Worm (Caenorhabditis elegans) whole organism, young adult: ENCODE results near the gene srw-39.

Experiments
- B0261.1 ChIP-seq: sonication (generic microtip); optimal IDR thresholded peaks from 2 replicates; lab custom pipeline; 2016; ENCODE audit warnings: mild to moderate bottlenecking, missing genetic modification characterization, moderate library complexity, missing compliant biosample characterization
- C06A6.2 ChIP-seq: fragments of 200-800 bp; sonication (Bioruptor generic); conservative IDR thresholded peaks from 2 replicates; pipeline ENCODE4 v1.3.6; 2022; ENCODE audit warnings: missing genetic modification characterization, missing compliant biosample characterization
- C17E4.6 ChIP-seq: fragments of 200-800 bp; sonication (Bioruptor generic); IDR thresholded peaks from 2 replicates; pipeline ENCODE4 v1.3.6; 2022; ENCODE audit warnings: missing genetic modification reagents, missing genetic modification characterization, missing compliant biosample characterization
- D2030.7 ChIP-seq: fragments of 200-800 bp; sonication (Bioruptor generic); IDR thresholded peaks from 2 replicates; pipeline ENCODE4 v1.3.6; 2022; ENCODE audit warnings: missing genetic modification reagents, missing genetic modification characterization, missing compliant biosample characterization
- F10E7.11 ChIP-seq: sonication (generic microtip); optimal IDR thresholded peaks from 2 replicates; lab custom pipeline; 2017; ENCODE audit warnings: mild to moderate bottlenecking, missing genetic modification characterization, moderate library complexity, missing compliant biosample characterization
- F23B12.7 ChIP-seq: sonication (generic microtip); optimal IDR thresholded peaks from 2 replicates; lab custom pipeline; 2017; ENCODE audit warnings: missing genetic modification characterization, mild to moderate bottlenecking, missing compliant biosample characterization, antibody characterized with exemption, moderate library complexity; ENCODE audit not compliant: insufficient read depth
- F37B4.10 ChIP-seq: fragments of 200-800 bp; sonication (Bioruptor generic); IDR thresholded peaks from 2 replicates; pipeline ENCODE4 v1.3.6; 2022; ENCODE audit warnings: missing genetic modification characterization, missing compliant biosample characterization
- F39B2.1 ChIP-seq: fragments of 200-800 bp; sonication (Bioruptor generic); IDR thresholded peaks from 2 replicates; pipeline ENCODE4 v1.3.6; 2022; ENCODE audit warnings: missing genetic modification reagents, missing genetic modification characterization, missing compliant biosample characterization
- Y53F4B.3 ChIP-seq: fragments of 200-800 bp; sonication (Bioruptor generic); IDR thresholded peaks from 2 replicates; pipeline ENCODE4 v1.3.6; 2022; ENCODE audit warnings: missing genetic modification reagents, missing genetic modification characterization, missing compliant biosample characterization
- Y56A3A.18 ChIP-seq: fragments of 200-800 bp; sonication (Bioruptor generic); IDR thresholded peaks from 2 replicates; pipeline ENCODE4 v1.3.6; 2022; ENCODE audit warnings: missing genetic modification reagents, missing genetic modification characterization, missing compliant biosample characterization
- Y95B8A.8 ChIP-seq: fragments of 200-800 bp; sonication (Bioruptor generic); IDR thresholded peaks from 2 replicates; pipeline ENCODE4 v1.3.6; 2022; ENCODE audit warnings: missing genetic modification reagents, missing genetic modification characterization, missing compliant biosample characterization
- ama-1 ChIP-seq, 3 experiments: fragments of 150-350 bp in 1 of 3; sonication (generic microtip) in 2 of 3; optimal IDR thresholded peaks; 2 replicates each; lab custom pipeline; 2014 to 2018; ENCODE audit warnings: missing biosample characterization in 2 of 3, missing genetic modification characterization in 2 of 3, missing genetic modification reagents in 2 of 3
- aptf-2 ChIP-seq: fragments of 200-800 bp; sonication (Bioruptor generic); conservative IDR thresholded peaks from 2 replicates; pipeline ENCODE4 v1.3.6; 2022; ENCODE audit warnings: missing genetic modification reagents, missing genetic modification characterization, missing compliant biosample characterization
- aptf-3 ChIP-seq: fragments of 200-800 bp; sonication (Bioruptor generic); IDR thresholded peaks from 2 replicates; pipeline ENCODE4 v1.3.6; 2022; ENCODE audit warnings: missing genetic modification characterization, missing compliant biosample characterization
- attf-6 ChIP-seq: fragments of 200-800 bp; sonication (Bioruptor generic); IDR thresholded peaks from 2 replicates; pipeline ENCODE4 v1.3.6; 2022; ENCODE audit warnings: missing genetic modification reagents, missing genetic modification characterization, missing compliant biosample characterization
- bed-2 ChIP-seq: fragments of 200-800 bp; sonication (Bioruptor generic); IDR thresholded peaks from 2 replicates; pipeline ENCODE4 v1.3.6; 2022; ENCODE audit warnings: missing genetic modification reagents, missing genetic modification characterization, missing compliant biosample characterization
- ccch-3 ChIP-seq: fragments of 200-800 bp; sonication (Bioruptor generic); optimal IDR thresholded peaks from 2 replicates; lab custom pipeline; 2018; ENCODE audit warnings: mild to moderate bottlenecking, missing genetic modification characterization, missing compliant biosample characterization
- cebp-2 ChIP-seq: fragments of 200-800 bp; sonication (Bioruptor generic); IDR thresholded peaks from 2 replicates; pipeline ENCODE4 v1.3.6; 2022; ENCODE audit warnings: missing genetic modification characterization, missing compliant biosample characterization
- ceh-40 ChIP-seq: fragments of 200-800 bp; sonication (Bioruptor generic); IDR thresholded peaks from 2 replicates; pipeline ENCODE4 v1.3.6; 2022; ENCODE audit warnings: missing genetic modification characterization, missing compliant biosample characterization
- ceh-91 ChIP-seq: fragments of 200-800 bp; sonication (Bioruptor generic); IDR thresholded peaks from 2 replicates; pipeline ENCODE4 v1.3.6; 2022; ENCODE audit warnings: missing genetic modification reagents, missing genetic modification characterization, missing compliant biosample characterization
- efl-1 ChIP-seq: fragments of 150-350 bp; optimal IDR thresholded peaks from 2 replicates; lab custom pipeline; 2014; ENCODE audit warnings: missing biosample characterization, missing genetic modification reagents, missing genetic modification characterization
- ets-4 ChIP-seq: fragments of 200-800 bp; sonication (Bioruptor generic); optimal IDR thresholded peaks from 2 replicates; lab custom pipeline; 2018; ENCODE audit warnings: mild to moderate bottlenecking, missing genetic modification characterization, missing compliant biosample characterization
- fkh-3 ChIP-seq: sonication (generic microtip); optimal IDR thresholded peaks from 2 replicates; lab custom pipeline; 2016; ENCODE audit warnings: mild to moderate bottlenecking, missing genetic modification characterization, missing compliant biosample characterization
- him-1 ChIP-seq: sonication (generic microtip); optimal IDR thresholded peaks from 2 replicates; lab custom pipeline; 2016; ENCODE audit warnings: missing genotype, missing genetic modification reagents, missing genetic modification characterization, missing compliant biosample characterization
- hsf-1 ChIP-seq: fragments of 200-800 bp; sonication (Bioruptor generic); IDR thresholded peaks from 2 replicates; pipeline ENCODE4 v1.3.6; 2022; ENCODE audit warnings: missing genetic modification reagents, missing genetic modification characterization, missing compliant biosample characterization
- lag-1 ChIP-seq: fragments of 200-800 bp; sonication (Bioruptor generic); IDR thresholded peaks from 2 replicates; pipeline ENCODE4 v1.3.6; 2022; ENCODE audit warnings: missing genetic modification reagents, missing genetic modification characterization, missing compliant biosample characterization
- let-607 ChIP-seq, 2 experiments: fragments of 200-800 bp in 1 of 2; sonication (Bioruptor generic) in 1 of 2; sonication (generic microtip) in 1 of 2; optimal IDR thresholded peaks; 2 replicates each; lab custom pipeline; 2016 to 2018; ENCODE audit warnings: mild to moderate bottlenecking in 2 of 2, missing compliant biosample characterization in 2 of 2, missing genetic modification characterization in 2 of 2, moderate library complexity in 2 of 2, missing genotype in 1 of 2
- lir-1 ChIP-seq: fragments of 200-800 bp; sonication (Bioruptor generic); conservative IDR thresholded peaks from 2 replicates; pipeline ENCODE4 v1.3.6; 2022; ENCODE audit warnings: missing genetic modification reagents, missing genetic modification characterization, missing compliant biosample characterization
- lsl-1 ChIP-seq: fragments of 200-800 bp; sonication (Bioruptor generic); optimal IDR thresholded peaks from 2 replicates; lab custom pipeline; 2018; ENCODE audit warnings: mild to moderate bottlenecking, missing genetic modification characterization, moderate library complexity, missing compliant biosample characterization
- mes-4 ChIP-seq: sonication (generic microtip); optimal IDR thresholded peaks from 2 replicates; lab custom pipeline; 2016; ENCODE audit warnings: missing genotype, missing genetic modification characterization, missing compliant biosample characterization
- mxl-1 ChIP-seq: sonication (generic microtip); optimal IDR thresholded peaks from 2 replicates; lab custom pipeline; 2016; ENCODE audit warnings: missing genetic modification characterization, missing compliant biosample characterization
- nhr-27 ChIP-seq: fragments of 200-800 bp; sonication (Bioruptor generic); optimal IDR thresholded peaks from 2 replicates; lab custom pipeline; 2018; ENCODE audit warnings: mild to moderate bottlenecking, missing genetic modification characterization, moderate library complexity, missing compliant biosample characterization
- nhr-80 ChIP-seq: sonication (generic microtip); optimal IDR thresholded peaks from 2 replicates; lab custom pipeline; 2016; ENCODE audit warnings: missing genetic modification characterization, missing compliant biosample characterization
- pbrm-1 ChIP-seq: fragments of 200-800 bp; sonication (Bioruptor generic); IDR thresholded peaks from 2 replicates; pipeline ENCODE4 v1.3.6; 2022; ENCODE audit warnings: missing genetic modification reagents, missing genetic modification characterization, missing compliant biosample characterization
- rpc-1 ChIP-seq, 2 experiments: fragments of 150-350 bp in 1 of 2; sonication (generic microtip) in 1 of 2; optimal IDR thresholded peaks; 2 replicates each; lab custom pipeline; 2014 to 2018; ENCODE audit warnings: missing biosample characterization in 1 of 2, missing genetic modification characterization in 1 of 2, missing genetic modification reagents in 1 of 2, missing genotype in 1 of 2
- snpc-1.1 ChIP-seq: sonication (generic microtip); optimal IDR thresholded peaks from 2 replicates; lab custom pipeline; 2017; ENCODE audit warnings: missing genetic modification characterization, mild to moderate bottlenecking, missing compliant biosample characterization, antibody characterized with exemption, moderate library complexity, missing genotype, missing genetic modification reagents; ENCODE audit not compliant: insufficient read depth
- snpc-1.3 ChIP-seq: sonication (generic microtip); optimal IDR thresholded peaks from 2 replicates; lab custom pipeline; 2017; ENCODE audit warnings: missing genetic modification characterization, mild to moderate bottlenecking, missing compliant biosample characterization, antibody characterized with exemption, moderate library complexity, missing genotype, missing genetic modification reagents; ENCODE audit not compliant: insufficient read depth
- snpc-4 ChIP-seq, 5 experiments: fragments of 150-350 bp in 1 of 5; sonication (generic microtip) in 4 of 5; optimal IDR thresholded peaks; 2 replicates each; lab custom pipeline; 2014 to 2018; ENCODE audit warnings: missing genetic modification characterization in 5 of 5, missing biosample characterization in 3 of 5, antibody characterized with exemption in 2 of 5, mild to moderate bottlenecking in 2 of 5, missing compliant biosample characterization in 2 of 5, missing genotype in 2 of 5, moderate library complexity in 2 of 5, missing genetic modification reagents in 1 of 5
- somi-1 ChIP-seq: fragments of 200-800 bp; sonication (Bioruptor generic); optimal IDR thresholded peaks from 2 replicates; lab custom pipeline; 2018; ENCODE audit warnings: mild to moderate bottlenecking, missing genetic modification characterization, missing compliant biosample characterization
- tbx-9 ChIP-seq: sonication (generic microtip); optimal IDR thresholded peaks from 2 replicates; lab custom pipeline; 2016; ENCODE audit warnings: borderline replicate concordance, missing genetic modification characterization, inconsistent platforms, missing compliant biosample characterization
- unc-130 ChIP-seq: sonication (generic microtip); optimal IDR thresholded peaks from 2 replicates; lab custom pipeline; 2016; ENCODE audit warnings: missing genetic modification reagents, missing genetic modification characterization, missing compliant biosample characterization
- unc-62 ChIP-seq: fragments of 150-350 bp; optimal IDR thresholded peaks from 2 replicates; lab custom pipeline; 2014; ENCODE audit warnings: missing biosample characterization, missing genetic modification reagents, missing genetic modification characterization
- ztf-18 ChIP-seq: sonication (generic microtip); optimal IDR thresholded peaks from 2 replicates; lab custom pipeline; 2016; ENCODE audit warnings: missing genotype, mild to moderate bottlenecking, missing genetic modification characterization, missing compliant biosample characterization
- ztf-26 ChIP-seq: sonication (generic microtip); optimal IDR thresholded peaks from 2 replicates; lab custom pipeline; 2017; ENCODE audit warnings: missing genetic modification characterization, missing compliant biosample characterization
- ztf-28 ChIP-seq: fragments of 200-800 bp; sonication (Bioruptor generic); IDR thresholded peaks from 2 replicates; pipeline ENCODE4 v1.3.6; 2022; ENCODE audit warnings: missing genetic modification reagents, missing genetic modification characterization, missing compliant biosample characterization
- ztf-3 ChIP-seq: fragments of 200-800 bp; sonication (Bioruptor generic); optimal IDR thresholded peaks from 2 replicates; lab custom pipeline; 2018; ENCODE audit warnings: mild to moderate bottlenecking, missing genetic modification characterization, missing compliant biosample characterization

The srw-39 gene

DNA sequence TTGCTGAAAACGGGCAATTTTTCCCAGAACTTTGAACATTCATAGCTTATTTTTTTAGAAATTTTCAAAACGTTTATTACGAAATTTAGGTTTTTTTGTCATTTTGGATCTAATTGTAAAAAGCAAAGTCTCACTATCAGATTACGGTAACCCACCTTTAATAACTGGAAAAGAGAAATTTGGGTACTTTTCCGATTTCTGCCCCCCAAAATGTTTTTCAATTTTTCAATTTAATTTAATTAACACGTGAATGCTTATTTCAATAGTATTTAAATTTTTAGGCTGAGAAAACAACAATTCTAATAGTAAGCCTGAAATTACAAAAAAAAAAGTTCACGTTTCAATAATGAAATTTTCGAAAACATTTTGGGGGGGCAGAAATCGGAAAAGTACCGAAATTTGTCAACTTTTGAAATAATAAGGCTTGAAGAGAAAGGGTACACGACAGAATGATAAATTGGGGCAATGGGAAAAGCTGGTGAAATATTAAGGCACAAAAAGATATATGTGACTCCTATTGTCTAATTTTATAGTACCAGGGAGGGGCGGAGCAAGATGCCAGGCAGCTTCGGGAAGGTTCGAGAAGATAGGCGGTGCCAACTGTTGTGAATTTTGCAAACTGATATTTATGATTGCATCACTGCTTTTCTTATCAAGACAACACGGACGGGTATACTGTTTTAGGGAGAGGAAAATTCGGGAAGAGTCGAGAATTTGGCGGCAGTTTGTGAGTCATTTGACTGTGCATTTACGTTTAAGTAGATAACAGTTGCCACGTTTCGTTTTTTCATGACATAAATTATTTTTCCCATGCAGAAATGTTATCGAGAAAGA, 7.6 kb downstream of the srw-39 start, which contains the start of gene F19B2.5 (continued):
- TF ChIP-seq C17E4.6 (GFP tag; lab: Robert Waterston, UW), result no peak
- TF ChIP-seq D2030.7 (GFP tag; lab: Robert Waterston, UW), result no peak
- no peak for TF ChIP-seq F39B2.1 (GFP tag; lab: Robert Waterston, UW)
- TF ChIP-seq Y53F4B.3 (GFP tag; lab: Robert Waterston, UW), result no peak
- TF ChIP-seq mes-4, result no peak
- TF ChIP-seq tbx-9 (tag; lab: Kevin White, UChicago), result no peak
- TF ChIP-seq aptf-2 (GFP tag; lab: Robert Waterston, UW), result no peak
- no peak for TF ChIP-seq ztf-26 (tag; lab: Kevin White, UChicago)
- TF ChIP-seq lsl-1 (GFP tag; lab: Kevin White, UChicago), result peak; percentile 16
- TF ChIP-seq Y56A3A.18 (GFP tag; lab: Robert Waterston, UW), result no peak
- TF ChIP-seq snpc-1.3, result no peak
- no peak for TF ChIP-seq snpc-4 (GFP tag; optimal IDR thresholded peaks at IDR 0.05; lab: Kevin White, UChicago)
- no peak for TF ChIP-seq snpc-4 (tag; optimal IDR thresholded peaks at IDR 0.05; lab: Kevin White, UChicago)
- TF ChIP-seq ceh-91 (GFP tag; lab: Robert Waterston, UW), result no peak
- TF ChIP-seq unc-62 (GFP tag; lab: Kevin White, UChicago), result peak; percentile 61
- TF ChIP-seq attf-6 (GFP tag; lab: Robert Waterston, UW), result no peak
- no peak for TF ChIP-seq C06A6.2 (GFP tag; lab: Robert Waterston, UW)
- TF ChIP-seq ama-1 (optimal IDR thresholded peaks at IDR 0.05; lab: Kevin White, UChicago), result peak; percentile 71
- no peak for TF ChIP-seq ama-1 (GFP tag; optimal IDR thresholded peaks at IDR 0.05; lab: Kevin White, UChicago)
- peak; percentile 52 for TF ChIP-seq rpc-1 (optimal IDR thresholded peaks at IDR 0.05; lab: Kevin White, UChicago)
- TF ChIP-seq rpc-1 (tag; optimal IDR thresholded peaks at IDR 0.05; lab: Kevin White, UChicago), result no peak
- no peak for TF ChIP-seq ztf-28 (GFP tag; lab: Robert Waterston, UW)
- TF ChIP-seq somi-1 (GFP tag; lab: Kevin White, UChicago), result no peak
- no peak for TF ChIP-seq efl-1 (GFP tag; lab: Kevin White, UChicago)
- no peak for TF ChIP-seq ceh-40 (GFP tag; lab: Robert Waterston, UW)
- TF ChIP-seq nhr-80, result peak; percentile 44
- no peak for TF ChIP-seq cebp-2 (GFP tag; lab: Robert Waterston, UW)
- TF ChIP-seq lag-1 (GFP tag; lab: Robert Waterston, UW), result no peak
- TF ChIP-seq bed-2 (GFP tag; lab: Robert Waterston, UW), result no peak
- TF ChIP-seq F37B4.10, result no peak
- TF ChIP-seq pbrm-1 (GFP tag; lab: Robert Waterston, UW), result no peak
- TF ChIP-seq B0261.1, result no peak
- no peak for TF ChIP-seq F10E7.11 (tag; lab: Kevin White, UChicago)
- no peak for TF ChIP-seq unc-130
- peak; percentile 68 for TF ChIP-seq ztf-3 (GFP tag; lab: Kevin White, UChicago)
- no peak for TF ChIP-seq nhr-27 (tag; lab: Kevin White, UChicago)
- no peak for TF ChIP-seq Y95B8A.8 (GFP tag; lab: Robert Waterston, UW)
- peak; percentile 90 for TF ChIP-seq ets-4
- no peak for TF ChIP-seq F23B12.7 (tag; lab: Kevin White, UChicago)
- TF ChIP-seq mxl-1, result no peak
- no peak for TF ChIP-seq aptf-3
- no peak for TF ChIP-seq fkh-3
- no peak for TF ChIP-seq lir-1 (GFP tag; lab: Robert Waterston, UW)
- TF ChIP-seq snpc-1.1 (tag; lab: Kevin White, UChicago), result no peak
- TF ChIP-seq ztf-18, result peak; percentile 7
- TF ChIP-seq ccch-3 (GFP tag; lab: Kevin White, UChicago), result no peak
- TF ChIP-seq hsf-1, result peak; percentile 97
- peak; percentile 83 to 95 for TF ChIP-seq let-607 (tag; optimal IDR thresholded peaks at IDR 0.05; lab: Kevin White, UChicago)
- TF ChIP-seq him-1, result no peak
